Fruit fly (Drosophila melanogaster) whole organism, embryonic: ENCODE results near the gene CG32182.
A peak's percentile ranks its signal among the peaks of the same experiment; 100 is the strongest.

Experiments used
- Atf6 ChIP-seq: fragments of 200-800 bp; sonication (Bioruptor generic); IDR thresholded peaks from 2 replicates; pipeline ENCODE4 v1.3.6; 2022; ENCODE audit warnings: missing biosample characterization, missing genetic modification characterization
- C15 ChIP-seq: fragments of 200-800 bp; sonication (Bioruptor generic); IDR thresholded peaks from 3 replicates; pipeline ENCODE4 v1.3.6; 2022; ENCODE audit warnings: missing biosample characterization, missing genetic modification characterization
- CG10654 ChIP-seq: fragments of 200-800 bp; sonication (Bioruptor generic); optimal IDR thresholded peaks from 2 replicates; lab custom pipeline; 2016; ENCODE audit warnings: missing biosample characterization, missing genetic modification characterization
- CG11560 ChIP-seq: fragments of 200-800 bp; sonication (Bioruptor generic); IDR thresholded peaks from 3 replicates; pipeline ENCODE4 v1.3.6; 2022; ENCODE audit warnings: missing biosample characterization, missing genetic modification characterization
- CG12104 ChIP-seq: fragments of 200-800 bp; sonication (Bioruptor generic); optimal IDR thresholded peaks from 3 replicates; lab custom pipeline; 2016; ENCODE audit warnings: missing biosample characterization, missing genetic modification characterization
- CG15514 ChIP-seq: fragments of 200-800 bp; sonication (Bioruptor generic); optimal IDR thresholded peaks from 3 replicates; lab custom pipeline; 2017; ENCODE audit warnings: missing biosample characterization, missing genetic modification characterization, mild to moderate bottlenecking, moderate library complexity, missing genetic modification reagents
- CG15696 ChIP-seq: fragments of 200-800 bp; sonication (Bioruptor generic); optimal IDR thresholded peaks from 2 replicates; lab custom pipeline; 2019; ENCODE audit warnings: missing biosample characterization, mild to moderate bottlenecking, missing genetic modification characterization, moderate library complexity
- CG17612 ChIP-seq: fragments of 200-800 bp; sonication (Bioruptor generic); IDR thresholded peaks from 2 replicates; pipeline ENCODE4 v1.3.6; 2022; ENCODE audit warnings: missing biosample characterization, missing genetic modification characterization
- CG18599 ChIP-seq: fragments of 200-800 bp; sonication (Bioruptor generic); optimal IDR thresholded peaks from 3 replicates; lab custom pipeline; 2017; ENCODE audit warnings: missing biosample characterization, missing genetic modification characterization, mild to moderate bottlenecking, moderate library complexity, missing genetic modification reagents
- CG2199 ChIP-seq: fragments of 200-800 bp; sonication (Bioruptor generic); IDR thresholded peaks from 3 replicates; pipeline ENCODE4 v1.3.6; 2022; ENCODE audit warnings: missing biosample characterization, missing genetic modification characterization
- CG3065 ChIP-seq: fragments of 200-800 bp; sonication (Bioruptor generic); optimal IDR thresholded peaks from 2 replicates; lab custom pipeline; 2016; ENCODE audit warnings: missing biosample characterization, missing genetic modification characterization
- CG3163 ChIP-seq: fragments of 200-800 bp; sonication (Bioruptor generic); optimal IDR thresholded peaks from 3 replicates; lab custom pipeline; 2016; ENCODE audit warnings: missing biosample characterization, missing genetic modification characterization
- CG4360 ChIP-seq: fragments of 200-800 bp; sonication (Bioruptor generic); IDR thresholded peaks from 2 replicates; pipeline ENCODE4 v1.3.6; 2022; ENCODE audit warnings: missing biosample characterization, missing genetic modification characterization
- CG5245 ChIP-seq: fragments of 200-800 bp; sonication (Bioruptor generic); optimal IDR thresholded peaks from 3 replicates; lab custom pipeline; 2016; ENCODE audit warnings: missing biosample characterization, missing genetic modification characterization
- CG6854 ChIP-seq: fragments of 200-800 bp; sonication (Bioruptor generic); optimal IDR thresholded peaks from 3 replicates; lab custom pipeline; 2017; ENCODE audit warnings: missing biosample characterization, mild to moderate bottlenecking, missing genetic modification characterization
- CG7839 ChIP-seq: fragments of 200-800 bp; sonication (Bioruptor generic); optimal IDR thresholded peaks from 3 replicates; lab custom pipeline; 2018; ENCODE audit warnings: missing biosample characterization, mild to moderate bottlenecking, missing genetic modification characterization, moderate library complexity
- CG7963 ChIP-seq: fragments of 200-800 bp; sonication (Bioruptor generic); IDR thresholded peaks from 3 replicates; pipeline ENCODE4 v1.3.6; 2022; ENCODE audit warnings: missing biosample characterization, missing genetic modification characterization; ENCODE audit not compliant: partially characterized antibody
- CG7987 ChIP-seq: fragments of 200-800 bp; sonication (Bioruptor generic); optimal IDR thresholded peaks from 2 replicates; lab custom pipeline; 2018; ENCODE audit warnings: missing biosample characterization, mild to moderate bottlenecking, missing genetic modification characterization, moderate library complexity
- CG8359 ChIP-seq: fragments of 200-800 bp; sonication (Bioruptor generic); optimal IDR thresholded peaks from 2 replicates; lab custom pipeline; 2017; ENCODE audit warnings: missing biosample characterization, mild to moderate bottlenecking, missing genetic modification characterization, borderline replicate concordance
- CG8388 ChIP-seq: fragments of 200-800 bp; sonication (Bioruptor generic); optimal IDR thresholded peaks from 2 replicates; lab custom pipeline; 2019; ENCODE audit warnings: missing biosample characterization, mild to moderate bottlenecking, missing genetic modification characterization, moderate library complexity
- CG8765 ChIP-seq: fragments of 200-800 bp; sonication (Bioruptor generic); IDR thresholded peaks from 2 replicates; pipeline ENCODE4 v1.3.6; 2022; ENCODE audit warnings: missing biosample characterization, missing genetic modification characterization
- CG9609 ChIP-seq: fragments of 200-800 bp; sonication (Bioruptor generic); optimal IDR thresholded peaks from 3 replicates; lab custom pipeline; 2016; ENCODE audit warnings: missing biosample characterization, missing genetic modification characterization
- CG9817 ChIP-seq: fragments of 200-800 bp; sonication (Bioruptor generic); optimal IDR thresholded peaks from 2 replicates; lab custom pipeline; 2018; ENCODE audit warnings: missing biosample characterization, mild to moderate bottlenecking, missing genetic modification characterization, moderate library complexity
- Dll ChIP-seq: fragments of 200-800 bp; sonication (Bioruptor generic); IDR thresholded peaks from 4 replicates; pipeline ENCODE4 v1.3.6; 2022; ENCODE audit warnings: missing biosample characterization, missing genetic modification characterization; ENCODE audit not compliant: partially characterized antibody
- Doc3 ChIP-seq: fragments of 200-800 bp; sonication (Bioruptor generic); IDR thresholded peaks from 3 replicates; pipeline ENCODE4 v1.3.6; 2022; ENCODE audit warnings: missing biosample characterization, missing genetic modification characterization; ENCODE audit not compliant: partially characterized antibody
- Fer3 ChIP-seq: fragments of 200-800 bp; sonication (Bioruptor generic); optimal IDR thresholded peaks from 2 replicates; lab custom pipeline; 2018; ENCODE audit warnings: missing biosample characterization, mild to moderate bottlenecking, missing genetic modification characterization, moderate library complexity
- H15 ChIP-seq: fragments of 200-800 bp; sonication (Bioruptor generic); IDR thresholded peaks from 3 replicates; pipeline ENCODE4 v1.3.6; 2022; ENCODE audit warnings: missing biosample characterization, missing genetic modification characterization
- HmgZ ChIP-seq: fragments of 200-800 bp; sonication (Bioruptor generic); optimal IDR thresholded peaks from 2 replicates; lab custom pipeline; 2018; ENCODE audit warnings: missing biosample characterization, mild to moderate bottlenecking, missing genetic modification characterization
- Jarid2 ChIP-seq: fragments of 200-800 bp; sonication (Bioruptor generic); optimal IDR thresholded peaks from 3 replicates; lab custom pipeline; 2017; ENCODE audit warnings: mild to moderate bottlenecking, missing biosample characterization, missing genetic modification reagents, missing genetic modification characterization
- Mrtf ChIP-seq: fragments of 200-800 bp; sonication (Bioruptor generic); IDR thresholded peaks from 3 replicates; pipeline ENCODE4 v1.3.6; 2022; ENCODE audit warnings: missing biosample characterization, missing genetic modification characterization
- Myb ChIP-seq: fragments of 200-800 bp; sonication (Bioruptor generic); optimal IDR thresholded peaks from 2 replicates; lab custom pipeline; 2016; ENCODE audit warnings: missing biosample characterization, missing genetic modification characterization
- NfI ChIP-seq: fragments of 200-800 bp; sonication (Bioruptor generic); optimal IDR thresholded peaks from 3 replicates; lab custom pipeline; 2018; ENCODE audit warnings: missing biosample characterization, mild to moderate bottlenecking, missing genetic modification characterization, moderate library complexity
- Pdp1 ChIP-seq, 2 experiments: fragments of 200-800 bp; sonication (Bioruptor generic); optimal IDR thresholded peaks; 3 replicates each; lab custom pipeline; 2016; ENCODE audit warnings: missing biosample characterization in 2 of 2, missing genetic modification characterization in 2 of 2, mild to moderate bottlenecking in 1 of 2, moderate library complexity in 1 of 2
- az2 ChIP-seq: fragments of 200-800 bp; sonication (Bioruptor generic); optimal IDR thresholded peaks from 3 replicates; lab custom pipeline; 2016; ENCODE audit warnings: missing biosample characterization, missing genetic modification characterization
- ewg ChIP-seq: fragments of 200-800 bp; sonication (Bioruptor generic); optimal IDR thresholded peaks from 3 replicates; lab custom pipeline; 2017; ENCODE audit warnings: mild to moderate bottlenecking, missing biosample characterization, missing genetic modification reagents, missing genetic modification characterization
- fru ChIP-seq: fragments of >200 bp; optimal IDR thresholded peaks from 2 replicates; lab custom pipeline; 2017
- hbn ChIP-seq: fragments of 200-800 bp; sonication (Bioruptor generic); IDR thresholded peaks from 2 replicates; pipeline ENCODE4 v1.3.6; 2022; ENCODE audit warnings: missing biosample characterization, missing genetic modification characterization; ENCODE audit not compliant: partially characterized antibody
- jigr1 ChIP-seq: fragments of 200-800 bp; sonication (Bioruptor generic); IDR thresholded peaks from 3 replicates; pipeline ENCODE4 v1.3.6; 2022; ENCODE audit warnings: missing biosample characterization, missing genetic modification characterization
- kah ChIP-seq: fragments of 200-800 bp; sonication (Bioruptor generic); optimal IDR thresholded peaks from 2 replicates; lab custom pipeline; 2018; ENCODE audit warnings: missing biosample characterization, mild to moderate bottlenecking, missing genetic modification characterization
- klu ChIP-seq: fragments of 200-800 bp; sonication (Bioruptor generic); IDR thresholded peaks from 2 replicates; pipeline ENCODE4 v1.3.6; 2022; ENCODE audit warnings: missing biosample characterization, missing genetic modification characterization
- knrl ChIP-seq: fragments of 200-800 bp; sonication (Bioruptor generic); IDR thresholded peaks from 3 replicates; pipeline ENCODE4 v1.3.6; 2022; ENCODE audit warnings: missing biosample characterization, missing genetic modification characterization; ENCODE audit not compliant: partially characterized antibody
- scrt ChIP-seq: fragments of 200-800 bp; sonication (Bioruptor generic); optimal IDR thresholded peaks from 2 replicates; lab custom pipeline; 2018; ENCODE audit warnings: missing biosample characterization, mild to moderate bottlenecking, missing genetic modification characterization, moderate library complexity
- sima ChIP-seq: fragments of 200-800 bp; sonication (Bioruptor generic); optimal IDR thresholded peaks from 2 replicates; lab custom pipeline; 2016; ENCODE audit warnings: missing biosample characterization, missing genetic modification characterization
- sisA ChIP-seq: fragments of 200-800 bp; sonication (Bioruptor generic); IDR thresholded peaks from 2 replicates; pipeline ENCODE4 v1.3.6; 2022; ENCODE audit warnings: missing biosample characterization, missing genetic modification characterization
- stwl ChIP-seq: fragments of 200-800 bp; sonication (Bioruptor generic); optimal IDR thresholded peaks from 3 replicates; lab custom pipeline; 2018; ENCODE audit warnings: missing biosample characterization, mild to moderate bottlenecking, missing genetic modification characterization, moderate library complexity
- wor ChIP-seq: fragments of 200-800 bp; sonication (Bioruptor generic); IDR thresholded peaks from 2 replicates; pipeline ENCODE4 v1.3.6; 2022; ENCODE audit warnings: missing biosample characterization, missing genetic modification characterization
- zen2 ChIP-seq: fragments of 200-800 bp; sonication (Bioruptor generic); IDR thresholded peaks from 3 replicates; pipeline ENCODE4 v1.3.6; 2022; ENCODE audit warnings: missing biosample characterization, missing genetic modification characterization; ENCODE audit not compliant: partially characterized antibody

The CG32182 gene

dm6 chr3L:17763987-17764386, 6.1 kb downstream of the CG32182 start, which contains the start of the genes Adgf-A and Adgf-A2 (continued):
- TF ChIP-seq hbn (GFP tag; lab: Robert Waterston, UW) (no peak), CG8388 (GFP tag; lab: Kevin White, UChicago) (no peak), CG3065 (no peak), CG17612 (no peak), Jarid2 (GFP tag; lab: Kevin White, UChicago) (peak; percentile 73), fru (lab: Kevin White, UChicago) (no peak), CG3163 (peak; percentile 16)

dm6 chr3L:17791067-17791466, 33.2 kb downstream of the CG32182 start:
- TF ChIP-seq CG15514 (GFP tag; lab: Kevin White, UChicago) (peak; percentile 97), H15 (GFP tag; lab: Robert Waterston, UW) (no peak), CG15696 (tag; lab: Kevin White, UChicago) (no peak), CG2199 (GFP tag; lab: Robert Waterston, UW) (peak; percentile 81; the same call in 2 of the 3 replicates), Doc3 (GFP tag; lab: Robert Waterston, UW) (no peak), CG7963 (GFP tag; lab: Robert Waterston, UW) (no peak), stwl (tag; lab: Kevin White, UChicago) (peak; percentile 55), CG10654 (GFP tag; lab: Kevin White, UChicago) (no peak), CG12104 (GFP tag; lab: Kevin White, UChicago) (no peak), CG4360 (GFP tag; lab: Robert Waterston, UW) (0 out of 2 replicates have a peak, but pooled peaks have one; percentile 9), sima (GFP tag; lab: Kevin White, UChicago) (no peak), zen2 (0 out of 3 replicates have a peak, but pooled peaks have one; percentile 20), scrt (GFP tag; lab: Kevin White, UChicago) (peak; percentile 83), kah (GFP tag; lab: Kevin White, UChicago) (peak; percentile 33), ewg (peak; percentile 71), C15 (GFP tag; lab: Robert Waterston, UW) (no peak)

dm6 chr3L:17791467-17791494, 33.4 kb downstream of the CG32182 start, which contains the start of gene CG42815:
TSS of gene CG42815 (minus strand) at chr3L:17791486.
- TF ChIP-seq CG7839 (tag; lab: Kevin White, UChicago): no peak
- no peak for TF ChIP-seq NfI
- no peak for TF ChIP-seq CG7987 (GFP tag; lab: Kevin White, UChicago)
- TF ChIP-seq knrl (GFP tag; lab: Robert Waterston, UW): no peak
- TF ChIP-seq CG8765 (GFP tag; lab: Robert Waterston, UW): no peak
- TF ChIP-seq CG5245 (GFP tag; lab: Kevin White, UChicago): no peak
- no peak for TF ChIP-seq wor
- TF ChIP-seq klu (GFP tag; lab: Robert Waterston, UW): no peak
- TF ChIP-seq sisA (GFP tag; lab: Robert Waterston, UW): no peak
- no peak for TF ChIP-seq C15 (GFP tag; lab: Robert Waterston, UW)
- TF ChIP-seq Pdp1 (GFP tag; optimal IDR thresholded peaks at IDR 0.05; lab: Kevin White, UChicago): no peak
- TF ChIP-seq HmgZ (tag; lab: Kevin White, UChicago): no peak

dm6 chr3L:17791495-17791894, 33.6 kb downstream of the CG32182 start:
- TF ChIP-seq az2 (no peak), CG18599 (GFP tag; lab: Kevin White, UChicago) (peak; percentile 91), CG9817 (peak; percentile 42), Dll (no peak), jigr1 (GFP tag; lab: Robert Waterston, UW) (no peak), Myb (GFP tag; lab: Kevin White, UChicago) (no peak), Atf6 (GFP tag; lab: Robert Waterston, UW) (peak; percentile 80), H15 (GFP tag; lab: Robert Waterston, UW) (no peak), CG8359 (GFP tag; lab: Kevin White, UChicago) (no peak), CG11560 (tag; lab: Robert Waterston, UW) (no peak), CG3163 (no peak), sisA (GFP tag; lab: Robert Waterston, UW) (no peak), CG9609 (GFP tag; lab: Kevin White, UChicago) (no peak), Fer3 (peak; percentile 81), Mrtf (no peak), CG6854 (GFP tag; lab: Kevin White, UChicago) (peak; percentile 62), Jarid2 (GFP tag; lab: Kevin White, UChicago) (peak; percentile 2), CG15514 (GFP tag; lab: Kevin White, UChicago) (peak; percentile 41)
